Fruit fly (Drosophila melanogaster) whole organism, wandering third instar larva: ENCODE data around the gene CG43210.

Experiments
- Abd-B ChIP-seq: fragments of >200 bp; optimal IDR thresholded peaks from 2 replicates; lab custom pipeline; 2017; ENCODE audit warnings: missing biosample characterization, missing genetic modification characterization
- CG9705 ChIP-seq: fragments of 200-800 bp; sonication (Bioruptor generic); optimal IDR thresholded peaks from 2 replicates; lab custom pipeline; 2018; ENCODE audit warnings: missing biosample characterization, mild to moderate bottlenecking, missing genetic modification characterization
- CrebA ChIP-seq: fragments of 200-800 bp; sonication (Bioruptor generic); optimal IDR thresholded peaks from 2 replicates; lab custom pipeline; 2016; ENCODE audit warnings: missing biosample characterization, mild to moderate bottlenecking, missing genetic modification characterization, borderline replicate concordance
- Dfd ChIP-seq: fragments of >200 bp; optimal IDR thresholded peaks from 2 replicates; lab custom pipeline; 2017; ENCODE audit warnings: missing biosample characterization, missing genetic modification characterization
- Dif ChIP-seq: fragments of 200-275, 200-300 bp; sonication (Bioruptor generic); optimal IDR thresholded peaks from 2 replicates; lab custom pipeline; 2018; ENCODE audit warnings: missing biosample characterization, missing genetic modification characterization; ENCODE audit not compliant: partially characterized antibody
- GATAd ChIP-seq: sonication (Bioruptor generic); optimal IDR thresholded peaks from 2 replicates; lab custom pipeline; 2016; ENCODE audit warnings: missing biosample characterization, missing genetic modification characterization
- HLH106 ChIP-seq: fragments of 200-800 bp; optimal IDR thresholded peaks from 3 replicates; lab custom pipeline; 2019; ENCODE audit warnings: missing biosample characterization, mild to moderate bottlenecking, missing genetic modification characterization, moderate library complexity
- Hnf4 ChIP-seq: fragments of 200-800 bp; sonication (Bioruptor generic); optimal IDR thresholded peaks from 2 replicates; lab custom pipeline; 2016; ENCODE audit warnings: missing biosample characterization, mild to moderate bottlenecking, missing genetic modification characterization
- Hr78 ChIP-seq: fragments of >200 bp; optimal IDR thresholded peaks from 2 replicates; lab custom pipeline; 2017; ENCODE audit warnings: missing biosample characterization, missing genetic modification characterization
- Hr83 ChIP-seq: fragments of 200-300 bp; sonication (Bioruptor generic); optimal IDR thresholded peaks from 2 replicates; lab custom pipeline; 2016; ENCODE audit warnings: missing biosample characterization, mild to moderate bottlenecking, missing genetic modification characterization, moderate library complexity; ENCODE audit not compliant: poor library complexity, severe bottlenecking
- Jra ChIP-seq: sonication (Bioruptor generic); optimal IDR thresholded peaks from 2 replicates; lab custom pipeline; 2016; ENCODE audit warnings: missing biosample characterization, missing genetic modification characterization
- Mio ChIP-seq: sonication (Bioruptor generic); optimal IDR thresholded peaks from 2 replicates; lab custom pipeline; 2016; ENCODE audit warnings: missing biosample characterization, missing genetic modification characterization
- Myc ChIP-seq: fragments of >200 bp; optimal IDR thresholded peaks from 2 replicates; lab custom pipeline; 2017
- OdsH ChIP-seq: fragments of 200-800 bp; sonication (Bioruptor generic); optimal IDR thresholded peaks from 2 replicates; lab custom pipeline; 2016; ENCODE audit warnings: missing biosample characterization, mild to moderate bottlenecking, missing genetic modification characterization
- Rel ChIP-seq, 2 experiments: fragments of 200-800 bp; sonication (Bioruptor generic) in 1 of 2; optimal IDR thresholded peaks; 2 replicates in 1 of 2; 3 replicates in 1 of 2; lab custom pipeline; 2016 to 2019; ENCODE audit warnings: mild to moderate bottlenecking in 2 of 2, missing biosample characterization in 2 of 2, missing genetic modification characterization in 2 of 2, moderate library complexity in 1 of 2
- Sp1 ChIP-seq: fragments of 200-800 bp; sonication (Bioruptor generic); optimal IDR thresholded peaks from 3 replicates; lab custom pipeline; 2019; ENCODE audit warnings: missing biosample characterization, mild to moderate bottlenecking, missing genetic modification characterization, moderate library complexity
- Vsx2 ChIP-seq: fragments of 200-300, 225-300 bp; sonication (Bioruptor generic); optimal IDR thresholded peaks from 2 replicates; lab custom pipeline; 2018; ENCODE audit warnings: missing biosample characterization, missing genetic modification characterization; ENCODE audit not compliant: partially characterized antibody
- br ChIP-seq: fragments of 200-800 bp; sonication (Bioruptor generic); optimal IDR thresholded peaks from 2 replicates; lab custom pipeline; 2016; ENCODE audit warnings: missing biosample characterization, missing genetic modification characterization
- brk ChIP-seq: fragments of 200-800 bp; sonication (Bioruptor generic); optimal IDR thresholded peaks from 2 replicates; lab custom pipeline; 2016; ENCODE audit warnings: missing biosample characterization, mild to moderate bottlenecking, missing genetic modification characterization
- dl ChIP-seq, 2 experiments: fragments of 175-275, 200-275 bp in 1 of 2; fragments of 200-275 bp in 1 of 2; sonication (Bioruptor generic); optimal IDR thresholded peaks; lab custom pipeline; 2018; ENCODE audit warnings: mild to moderate bottlenecking in 2 of 2, missing biosample characterization in 2 of 2, missing genetic modification characterization in 2 of 2, moderate library complexity in 2 of 2; ENCODE audit not compliant: partially characterized antibody in 2 of 2, insufficient read depth in 1 of 2
- dmrt93B ChIP-seq: fragments of 200-800 bp; sonication (Bioruptor generic); optimal IDR thresholded peaks from 2 replicates; lab custom pipeline; 2018; ENCODE audit warnings: missing biosample characterization, mild to moderate bottlenecking, missing genetic modification characterization
- dsf ChIP-seq: sonication (Bioruptor generic); optimal IDR thresholded peaks from 2 replicates; lab custom pipeline; 2016; ENCODE audit warnings: missing biosample characterization, missing genetic modification characterization, borderline replicate concordance
- ey ChIP-seq: fragments of 200-800 bp; sonication (Bioruptor generic); optimal IDR thresholded peaks from 2 replicates; lab custom pipeline; 2016; ENCODE audit warnings: missing biosample characterization, missing genetic modification characterization
- fru ChIP-seq: fragments of 200-800 bp; sonication (Bioruptor generic); optimal IDR thresholded peaks from 3 replicates; lab custom pipeline; 2016; ENCODE audit warnings: missing biosample characterization, mild to moderate bottlenecking, missing genetic modification characterization
- h ChIP-seq: fragments of 200-800 bp; sonication (Bioruptor generic); optimal IDR thresholded peaks from 3 replicates; lab custom pipeline; 2016; ENCODE audit warnings: missing biosample characterization, mild to moderate bottlenecking, missing genetic modification characterization
- lola ChIP-seq: fragments of >200 bp; optimal IDR thresholded peaks from 2 replicates; lab custom pipeline; 2017; ENCODE audit warnings: missing biosample characterization, missing genetic modification characterization
- psq ChIP-seq: fragments of 200-800 bp; sonication (Bioruptor generic); optimal IDR thresholded peaks from 3 replicates; lab custom pipeline; 2017; ENCODE audit warnings: missing biosample characterization, mild to moderate bottlenecking, missing genetic modification characterization, moderate library complexity
- rgr ChIP-seq: fragments of 200-800 bp; sonication (Bioruptor generic); optimal IDR thresholded peaks from 3 replicates; lab custom pipeline; 2016; ENCODE audit warnings: missing biosample characterization, mild to moderate bottlenecking, missing genetic modification characterization
- sv ChIP-seq: fragments of 200-800 bp; sonication (Bioruptor generic); optimal IDR thresholded peaks from 3 replicates; lab custom pipeline; 2016; ENCODE audit warnings: missing biosample characterization, missing genetic modification characterization
- tai ChIP-seq: sonication (Bioruptor generic); optimal IDR thresholded peaks from 2 replicates; lab custom pipeline; 2016; ENCODE audit warnings: missing biosample characterization, missing genetic modification characterization
- usp ChIP-seq: fragments of >200 bp; optimal IDR thresholded peaks from 2 replicates; lab custom pipeline; 2017; ENCODE audit warnings: missing biosample characterization, missing genetic modification characterization

Gene CG43210

DNA sequence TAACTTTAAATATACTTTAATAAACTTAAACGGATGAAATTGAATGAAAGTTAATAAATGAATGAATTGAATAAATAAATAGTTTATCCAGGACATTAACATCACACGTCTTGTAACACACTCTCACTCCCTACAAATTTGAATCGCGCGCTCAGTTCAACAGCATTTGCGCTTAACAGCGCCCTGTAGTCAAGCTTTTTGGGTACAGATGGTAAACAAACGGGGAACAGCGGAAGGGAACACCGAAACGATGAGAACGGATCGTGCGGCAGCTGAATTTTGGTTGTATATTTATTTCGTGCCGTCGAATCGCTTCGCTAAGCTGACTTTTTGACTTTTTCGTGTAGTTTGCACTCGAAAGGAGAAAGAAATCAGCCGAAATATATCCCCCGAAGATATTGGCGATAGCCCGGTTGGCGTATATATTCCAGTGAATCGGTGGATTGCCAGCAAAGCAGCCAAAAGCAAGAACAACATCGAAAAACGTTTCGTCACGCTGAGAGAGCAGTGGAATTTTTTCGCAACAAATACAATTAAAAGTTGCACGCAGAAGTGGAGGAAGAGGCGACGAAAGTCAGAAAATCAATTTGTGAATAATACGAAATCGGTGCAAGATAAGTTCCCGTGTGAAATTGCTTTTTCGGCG lies 8.0 kb upstream of the CG43210 start, which contains the start of the genes CG7694 and fray:
CG7694 (plus strand) TSS at position 247 of the 646 bp plus-strand sequence.
fray (plus strand) TSS at position 247 of the 646 bp plus-strand sequence.
- TF ChIP-seq Dif (peak; percentile 20), h (no peak)

DNA sequence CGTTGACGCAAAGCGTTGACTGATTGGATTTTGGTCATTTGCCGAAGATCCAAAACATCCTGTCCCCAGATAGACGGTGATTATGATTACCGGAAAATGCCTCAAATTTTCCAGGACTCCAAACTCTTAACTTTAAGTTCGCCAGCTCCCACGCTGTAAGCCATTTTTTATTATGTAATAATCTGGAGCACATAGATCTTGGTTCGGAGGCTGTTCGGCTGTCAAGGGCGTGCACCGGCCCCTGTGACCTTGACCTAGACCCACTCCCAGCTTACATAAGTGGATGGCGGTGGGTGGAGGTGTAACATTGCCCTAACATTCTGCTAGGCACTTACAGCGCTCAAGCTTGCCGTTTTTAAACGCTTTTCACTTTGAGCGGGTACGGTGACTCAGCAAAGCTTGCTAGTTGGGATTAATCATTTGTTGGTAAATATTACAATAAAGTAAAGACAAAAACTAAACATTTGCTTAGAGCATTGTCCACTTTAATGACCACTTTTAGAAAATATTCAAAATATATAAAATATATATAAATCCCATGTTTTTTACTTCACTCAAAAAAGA lies 7.3 kb upstream of the CG43210 start:
- TF ChIP-seq Mio (GFP tag; lab: Kevin White, UChicago) (no peak), Jra (GFP tag; lab: Kevin White, UChicago) (no peak), Abd-B (GFP tag; lab: Kevin White, UChicago) (no peak), h (no peak), Vsx2 (no peak), dsf (GFP tag; lab: Kevin White, UChicago) (no peak), CrebA (GFP tag; lab: Kevin White, UChicago) (no peak), Hr78 (GFP tag; lab: Kevin White, UChicago) (no peak), fru (no peak), usp (GFP tag; lab: Kevin White, UChicago) (no peak), CG9705 (GFP tag; lab: Kevin White, UChicago) (no peak), Dfd (GFP tag; lab: Kevin White, UChicago) (no peak), Sp1 (GFP tag; lab: Kevin White, UChicago) (no peak), rgr (no peak)
- TF ChIP-seq, all 38 proteins: peak for 0

DNA sequence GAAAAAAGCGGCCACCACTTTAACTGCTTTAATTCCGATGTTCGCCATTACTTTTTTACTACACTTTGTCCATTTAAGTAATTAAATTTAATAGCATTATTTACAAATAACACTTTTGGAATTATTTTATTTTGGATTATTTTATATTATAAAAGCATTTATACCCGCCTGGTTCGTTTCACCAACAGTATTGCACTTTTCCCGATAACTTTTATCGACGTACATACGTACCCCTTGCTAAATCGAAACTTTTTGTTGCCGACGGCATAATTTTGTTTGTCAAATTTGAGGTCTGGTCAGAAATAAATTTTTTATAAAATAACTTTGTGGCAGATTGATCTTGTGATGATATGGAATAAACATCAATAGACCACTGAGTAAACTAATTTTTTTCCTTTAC lies 5.4 kb downstream of the CG43210 start, which contains the start of gene CG7691:
CG7691 (plus strand) TSS at position 301 of the 400 bp plus-strand sequence.
- TF ChIP-seq h (no peak), br (GFP tag; lab: Kevin White, UChicago) (no peak), Myc (lab: Kevin White, UChicago) (no peak), HLH106 (tag; lab: Kevin White, UChicago) (no peak), sv (GFP tag; lab: Kevin White, UChicago) (no peak), GATAd (no peak), dmrt93B (GFP tag; lab: Kevin White, UChicago) (no peak), brk (GFP tag; lab: Kevin White, UChicago) (no peak), OdsH (GFP tag; lab: Kevin White, UChicago) (no peak), Dif (no peak), CrebA (GFP tag; lab: Kevin White, UChicago) (no peak)

DNA sequence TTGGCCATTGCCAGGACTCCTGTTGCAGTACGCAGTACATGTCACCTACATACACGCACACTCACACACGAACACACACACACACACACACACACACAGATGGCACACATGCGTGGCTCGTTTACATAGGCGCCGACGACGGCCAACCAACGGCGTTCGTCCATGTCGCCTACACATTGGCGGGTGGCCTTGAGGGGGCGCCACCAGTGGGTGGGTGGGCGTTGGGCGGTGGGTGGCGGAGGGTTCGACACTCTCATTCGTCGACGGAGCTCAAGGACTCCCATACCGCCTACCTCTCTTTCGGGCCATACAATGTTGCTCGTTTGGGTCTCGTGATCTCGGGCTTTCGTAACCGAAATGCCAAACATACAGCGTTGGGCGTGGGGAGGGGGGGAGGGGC lies 16.2 kb downstream of the CG43210 start:
- TF ChIP-seq OdsH (GFP tag; lab: Kevin White, UChicago) (no peak), Dfd (GFP tag; lab: Kevin White, UChicago) (peak; percentile 80)

DNA sequence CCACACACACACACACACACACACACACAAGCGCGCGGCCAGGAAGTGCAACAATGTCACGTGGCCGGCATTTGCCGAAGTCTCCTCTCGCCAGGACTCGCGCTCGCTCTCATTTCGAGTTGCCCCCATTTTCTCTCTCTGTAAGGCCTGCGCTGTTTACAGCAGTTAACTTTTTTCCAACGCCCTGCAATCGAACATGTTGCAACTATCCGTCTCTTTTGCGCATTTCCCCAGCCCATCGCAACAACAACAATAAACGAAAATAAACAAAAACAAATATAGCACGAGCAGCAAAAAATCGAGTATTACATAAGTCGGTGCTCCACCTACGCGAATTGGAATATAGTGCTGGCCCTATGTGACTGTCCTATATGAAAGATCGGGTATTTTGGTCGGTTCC lies 18.0 kb downstream of the CG43210 start:
- no peak for TF ChIP-seq Jra (GFP tag; lab: Kevin White, UChicago)
- TF ChIP-seq Dfd (GFP tag; lab: Kevin White, UChicago) = peak; percentile 41

DNA sequence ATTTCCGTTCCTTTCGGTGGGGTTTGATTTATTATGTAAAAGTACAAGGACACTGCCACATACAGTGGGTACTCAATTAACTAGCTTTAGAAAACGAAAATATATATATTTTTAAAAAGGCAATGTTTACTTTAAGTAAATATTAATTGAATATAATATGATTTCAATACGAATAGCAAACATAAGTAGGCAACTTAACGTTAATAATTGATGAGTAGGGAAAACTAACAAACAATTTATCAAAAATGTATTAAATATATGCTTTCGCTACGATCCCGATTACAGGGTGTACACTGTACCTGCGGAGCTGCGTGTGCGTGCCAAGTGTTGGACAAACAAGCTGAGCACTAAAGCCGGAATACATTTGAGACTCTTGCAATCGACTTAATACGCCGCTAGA lies 18.8 kb downstream of the CG43210 start:
- TF ChIP-seq HLH106 (tag; lab: Kevin White, UChicago) (no peak), h (no peak), Hr83 (GFP tag; lab: Kevin White, UChicago) (no peak), psq (no peak), Dfd (GFP tag; lab: Kevin White, UChicago) (no peak), OdsH (GFP tag; lab: Kevin White, UChicago) (no peak), ey (GFP tag; lab: Kevin White, UChicago) (no peak), fru (no peak), Rel (GFP tag; optimal IDR thresholded peaks at IDR 0.05; lab: Kevin White, UChicago) (no peak), Rel (tag; optimal IDR thresholded peaks at IDR 0.05; lab: Kevin White, UChicago) (no peak), Hr78 (GFP tag; lab: Kevin White, UChicago) (no peak), Jra (GFP tag; lab: Kevin White, UChicago) (no peak), Mio (GFP tag; lab: Kevin White, UChicago) (no peak), tai (GFP tag; lab: Kevin White, UChicago) (no peak), dl (GFP tag; optimal IDR thresholded peaks at IDR 0.05; lab: Kevin White, UChicago; ENCODE audit: insufficient read depth in 1 of 2, partially characterized antibody in 2 of 2) (no peak), Hnf4 (GFP tag; lab: Kevin White, UChicago) (no peak), Dif (no peak), lola (GFP tag; lab: Kevin White, UChicago) (no peak), usp (GFP tag; lab: Kevin White, UChicago) (no peak)
- TF ChIP-seq, all 38 proteins: peak for 0
